Fruit fly (Drosophila melanogaster): ENCODE results near the gene CG2150.

Gene CG2150

DNA sequence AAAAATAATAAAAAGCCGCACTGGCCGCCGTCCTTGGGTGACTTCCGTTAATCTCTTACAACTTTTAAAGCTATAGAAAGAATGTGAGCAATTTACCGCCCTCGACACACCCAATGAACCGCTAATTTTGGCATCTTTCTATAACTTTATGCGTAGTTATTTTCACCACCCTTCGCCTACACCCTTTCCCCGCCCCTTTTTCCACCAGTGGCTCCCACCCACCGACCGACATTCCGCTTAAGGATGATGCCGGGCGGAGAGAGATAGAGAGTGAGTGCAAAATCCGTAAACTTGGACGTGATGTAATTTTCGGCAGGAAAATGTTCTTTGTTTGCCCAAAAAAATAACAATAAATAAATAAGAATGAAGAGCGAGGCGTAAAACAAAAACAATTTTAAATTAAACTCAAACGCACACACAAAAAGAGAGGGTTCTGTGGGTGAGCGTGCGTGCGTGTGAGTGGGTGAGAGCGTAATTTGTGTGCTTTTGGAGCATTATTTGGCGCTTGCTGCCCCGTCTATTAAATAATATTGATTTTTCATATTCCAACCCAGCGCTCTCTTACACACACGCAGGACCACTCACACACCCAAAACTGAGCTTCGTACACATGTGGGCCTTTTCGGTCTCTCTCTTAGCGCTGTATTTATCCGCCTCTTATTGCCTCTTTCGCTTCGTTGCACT lies 13.1 kb upstream of the CG2150 start:
- peak; percentile 8 for TF ChIP-seq Eip93F (GFP tag; optimal IDR thresholded peaks at IDR 0.05)
- peak; percentile 99 for TF ChIP-seq vri (GFP tag; optimal IDR thresholded peaks at IDR 0.05)
- TF ChIP-seq CG9139 (GFP tag; optimal IDR thresholded peaks at IDR 0.05), result no peak
- peak; percentile 40 for TF ChIP-seq CG6854 (GFP tag; optimal IDR thresholded peaks at IDR 0.05)

- peak; percentile 75 for TF ChIP-seq eg (GFP tag; IDR thresholded peaks at IDR 0.05)
- TF ChIP-seq acj6 (GFP tag; optimal IDR thresholded peaks at IDR 0.05), result peak; percentile 68
- TF ChIP-seq achi (GFP tag; optimal IDR thresholded peaks at IDR 0.05), result no peak
- TF ChIP-seq esn (GFP tag; optimal IDR thresholded peaks at IDR 0.05), result peak; percentile 68
- peak; percentile 39 for TF ChIP-seq Eip93F (GFP tag; optimal IDR thresholded peaks at IDR 0.05)
- peak; percentile 63 for TF ChIP-seq Gug (GFP tag; IDR thresholded peaks at IDR 0.05)
- no peak for TF ChIP-seq Met (GFP tag; optimal IDR thresholded peaks at IDR 0.05)
- peak; percentile 53 for TF ChIP-seq CG6792 (GFP tag; optimal IDR thresholded peaks at IDR 0.05)
- TF ChIP-seq Blimp-1 (GFP tag; optimal IDR thresholded peaks at IDR 0.05), result peak; percentile 42
- TF ChIP-seq CG3919 (GFP tag; optimal IDR thresholded peaks at IDR 0.05), result no peak
- TF ChIP-seq CG15336 (GFP tag; IDR thresholded peaks at IDR 0.05), result peak; percentile 58
- TF ChIP-seq CG3032 (tag; optimal IDR thresholded peaks at IDR 0.05), result peak; percentile 72
- peak; percentile 34; the same call in 1 of the 2 replicates for TF ChIP-seq CG11294 (GFP tag; IDR thresholded peaks at IDR 0.05)
- TF ChIP-seq Sox14 (GFP tag; optimal IDR thresholded peaks at IDR 0.05), result peak; percentile 44
- TF ChIP-seq CG34406 (GFP tag; optimal IDR thresholded peaks at IDR 0.05), result peak; percentile 56
- TF ChIP-seq net (GFP tag; optimal IDR thresholded peaks at IDR 0.05), result peak; percentile 64
- TF ChIP-seq Ets96B (tag; optimal IDR thresholded peaks at IDR 0.05), result peak; percentile 66
- TF ChIP-seq dac (GFP tag; optimal IDR thresholded peaks at IDR 0.05), result no peak
- peak; percentile 42 for TF ChIP-seq Lpt (GFP tag; optimal IDR thresholded peaks at IDR 0.05)
- peak; percentile 55 for TF ChIP-seq Sox15 (GFP tag; optimal IDR thresholded peaks at IDR 0.05)
- TF ChIP-seq CG8119 (GFP tag; IDR thresholded peaks at IDR 0.05), result peak; percentile 72; the same call in 1 of the 3 replicates
- TF ChIP-seq CG11762 (GFP tag; optimal IDR thresholded peaks at IDR 0.05; ENCODE audit: insufficient read depth), result peak; percentile 39
- peak; percentile 60 for TF ChIP-seq lz (GFP tag; optimal IDR thresholded peaks at IDR 0.05)
- TF ChIP-seq fd85E (GFP tag; optimal IDR thresholded peaks at IDR 0.05), result no peak
- peak; percentile 64; the same call in 2 of the 3 replicates for TF ChIP-seq CG6163 (GFP tag; IDR thresholded peaks at IDR 0.05)
- peak; percentile 5 for TF ChIP-seq vri (GFP tag; optimal IDR thresholded peaks at IDR 0.05)
- TF ChIP-seq Eip75B (GFP tag; optimal IDR thresholded peaks at IDR 0.05), result no peak
- TF ChIP-seq CG1621 (tag; optimal IDR thresholded peaks at IDR 0.05), result no peak
- peak; percentile 70 for TF ChIP-seq CG8632 (GFP tag; optimal IDR thresholded peaks at IDR 0.05)
- TF ChIP-seq topi (GFP tag; optimal IDR thresholded peaks at IDR 0.05), result no peak
Measured at dm6 chr3R:31776583-31777362, 12.2 kb upstream of the CG2150 start, which contains the start of the genes CG2126 and faf. TSS of gene CG2126 (minus strand) at chr3R:31776652. TSS of gene faf (plus strand) at chr3R:31777020.

- TF ChIP-seq ss (GFP tag; optimal IDR thresholded peaks at IDR 0.05) (peak in 1 of 2 experiments; percentile 4), topi (GFP tag; optimal IDR thresholded peaks at IDR 0.05) (peak; percentile 33), svp (GFP tag) (peak; percentile 90), Eip78C (GFP tag) (peak; percentile 82), vri (GFP tag; optimal IDR thresholded peaks at IDR 0.05) (peak; percentile 74), fd59A (GFP tag; optimal IDR thresholded peaks at IDR 0.05) (no peak), CG32006 (GFP tag; optimal IDR thresholded peaks at IDR 0.05) (no peak), esn (GFP tag; optimal IDR thresholded peaks at IDR 0.05) (peak; percentile 48), Sox14 (GFP tag; optimal IDR thresholded peaks at IDR 0.05) (peak; percentile 40), CG31627 (GFP tag; optimal IDR thresholded peaks at IDR 0.05) (peak; percentile 26), pdm3 (GFP tag; optimal IDR thresholded peaks at IDR 0.05) (no peak), Eip75B (GFP tag; optimal IDR thresholded peaks at IDR 0.05) (peak; percentile 18), acj6 (GFP tag; optimal IDR thresholded peaks at IDR 0.05) (peak; percentile 1), CG3032 (tag; optimal IDR thresholded peaks at IDR 0.05) (peak; percentile 6), Hr39 (GFP tag; optimal IDR thresholded peaks at IDR 0.05) (peak; percentile 21), cyc (GFP tag; optimal IDR thresholded peaks at IDR 0.05) (peak; percentile 12), Hr4 (GFP tag; optimal IDR thresholded peaks at IDR 0.05) (peak; percentile 14), achi (GFP tag; optimal IDR thresholded peaks at IDR 0.05) (peak; percentile 61), Gug (GFP tag; IDR thresholded peaks at IDR 0.05) (no peak), Blimp-1 (GFP tag; optimal IDR thresholded peaks at IDR 0.05) (no peak)
Measured at dm6 chr3R:31771790-31772576, 7.4 kb upstream of the CG2150 start, which contains the start of the genes betaGlu and sip3. TSS of gene betaGlu (minus strand) at chr3R:31771848. TSS of gene sip3 (plus strand) at chr3R:31772219.

Data from whole organism, prepupa.